Worm (Caenorhabditis elegans): ENCODE data around the gene T27E7.3.
A peak's percentile ranks its signal among the peaks of the same experiment; 100 is the strongest.

ce11 chrIV:14532366-14532765 lies 3.5 kb downstream of the T27E7.3 start:
- 0 out of 2 replicates have a peak, but pooled peaks have one; percentile 46 for TF ChIP-seq attf-6 (GFP tag; IDR thresholded peaks at IDR 0.05)
- TF ChIP-seq ama-1 (optimal IDR thresholded peaks at IDR 0.05): no peak
- no peak for TF ChIP-seq ama-1 (GFP tag; optimal IDR thresholded peaks at IDR 0.05)
- TF ChIP-seq dpl-1 (GFP tag; optimal IDR thresholded peaks at IDR 0.05): no peak
- TF ChIP-seq gei-17 (GFP tag; optimal IDR thresholded peaks at IDR 0.05): no peak
- no peak for TF ChIP-seq pha-4 (tag; optimal IDR thresholded peaks at IDR 0.05)
- no peak for TF ChIP-seq K12H6.12 (tag; optimal IDR thresholded peaks at IDR 0.05)

Data from whole organism, young adult.